Fruit fly (Drosophila melanogaster): ENCODE results near the gene CG8661.
A peak's percentile ranks its signal among the peaks of the same experiment; 100 is the strongest.

CG8661 gene

DNA sequence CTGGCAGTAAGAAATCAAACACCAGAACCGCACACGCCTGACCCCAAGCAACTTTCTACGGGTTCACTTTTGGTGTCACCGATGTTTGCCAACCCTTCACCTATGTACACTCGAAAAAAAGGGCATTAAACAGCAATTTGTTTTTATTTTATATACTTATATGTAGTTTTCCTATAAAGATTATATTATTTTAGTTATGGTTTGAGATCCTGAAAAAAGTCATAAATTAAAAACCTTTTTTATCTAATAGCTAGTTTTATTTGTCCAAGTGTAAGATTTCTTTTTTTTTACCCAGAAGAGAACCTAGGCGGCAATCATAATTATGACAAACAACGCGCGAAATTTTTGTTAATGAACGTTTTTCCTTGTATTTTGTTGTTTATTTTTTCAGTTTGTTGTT lies 9.1 kb upstream of the CG8661 start (continued):
- peak; percentile 20 for TF ChIP-seq CoRest (tag; optimal IDR thresholded peaks at IDR 0.05)
- TF ChIP-seq ac (GFP tag; optimal IDR thresholded peaks at IDR 0.05): no peak
- TF ChIP-seq CG15514 (GFP tag; optimal IDR thresholded peaks at IDR 0.05): peak; percentile 26
- TF ChIP-seq CG4707 (GFP tag; optimal IDR thresholded peaks at IDR 0.05): no peak
- TF ChIP-seq tin (GFP tag; optimal IDR thresholded peaks at IDR 0.05): peak; percentile 13
- peak; percentile 48 for TF ChIP-seq CG14710 (tag; optimal IDR thresholded peaks at IDR 0.05)
- 0 out of 2 replicates have a peak, but pooled peaks have one; percentile 26 for TF ChIP-seq CG5953 (GFP tag; IDR thresholded peaks at IDR 0.05)
- peak; percentile 5 for TF ChIP-seq run (tag; optimal IDR thresholded peaks at IDR 0.05)
- peak; percentile 8 for TF ChIP-seq CG13775 (GFP tag; optimal IDR thresholded peaks at IDR 0.05)
- peak; percentile 0 for TF ChIP-seq ewg (GFP tag; optimal IDR thresholded peaks at IDR 0.05)
- peak; percentile 9 for TF ChIP-seq trem (tag; optimal IDR thresholded peaks at IDR 0.05)
- peak; percentile 57 for TF ChIP-seq PHDP (tag; optimal IDR thresholded peaks at IDR 0.05)
- TF ChIP-seq CG2712 (tag; optimal IDR thresholded peaks at IDR 0.05): peak; percentile 72
- peak in 1 of 2 experiments; percentile 45 for TF ChIP-seq Hr51 (GFP tag; optimal IDR thresholded peaks at IDR 0.05)
- no peak for TF ChIP-seq Sin3A (optimal IDR thresholded peaks at IDR 0.05)
- peak; percentile 49 for TF ChIP-seq CG10209 (GFP tag; optimal IDR thresholded peaks at IDR 0.05)
- peak; percentile 52 for TF ChIP-seq CG30403 (GFP tag; optimal IDR thresholded peaks at IDR 0.05)
- TF ChIP-seq CG8388 (GFP tag; optimal IDR thresholded peaks at IDR 0.05): peak; percentile 28
- peak; percentile 66 for TF ChIP-seq slbo (GFP tag; IDR thresholded peaks at IDR 0.05)
- no peak for TF ChIP-seq sug (tag; optimal IDR thresholded peaks at IDR 0.05)
- peak; percentile 60 for TF ChIP-seq Fer3 (tag; optimal IDR thresholded peaks at IDR 0.05)
- TF ChIP-seq CG11695 (GFP tag; IDR thresholded peaks at IDR 0.05): peak; percentile 58; the same call in 2 of the 3 replicates
- peak; percentile 52 for TF ChIP-seq Asciz (GFP tag; optimal IDR thresholded peaks at IDR 0.05)
- TF ChIP-seq CG17612 (GFP tag; IDR thresholded peaks at IDR 0.05): no peak
- no peak for TF ChIP-seq tx (GFP tag; optimal IDR thresholded peaks at IDR 0.05)
- TF ChIP-seq CG14441 (GFP tag; IDR thresholded peaks at IDR 0.05): peak; percentile 42; the same call in 1 of the 2 replicates
- TF ChIP-seq sim (GFP tag; IDR thresholded peaks at IDR 0.05): no peak
- TF ChIP-seq ranshi (GFP tag; IDR thresholded peaks at IDR 0.05): peak; percentile 65
- TF ChIP-seq CG9437 (GFP tag; optimal IDR thresholded peaks at IDR 0.05): peak; percentile 20
- peak; percentile 17 for TF ChIP-seq CG6683 (GFP tag; optimal IDR thresholded peaks at IDR 0.05)
- TF ChIP-seq cad (GFP tag; optimal IDR thresholded peaks at IDR 0.05): no peak
- TF ChIP-seq odd (GFP tag; optimal IDR thresholded peaks at IDR 0.05): no peak
- TF ChIP-seq Bgb (GFP tag; IDR thresholded peaks at IDR 0.05; ENCODE audit: partially characterized antibody): no peak
- TF ChIP-seq CG2129 (GFP tag; IDR thresholded peaks at IDR 0.05; ENCODE audit: partially characterized antibody): no peak
- TF ChIP-seq CG12104 (GFP tag; optimal IDR thresholded peaks at IDR 0.05): peak; percentile 10
- peak; percentile 85 for TF ChIP-seq Ets65A (GFP tag)
- TF ChIP-seq tll (GFP tag; optimal IDR thresholded peaks at IDR 0.05): no peak
- no peak for TF ChIP-seq ttk (GFP tag; IDR thresholded peaks at IDR 0.05)
- TF ChIP-seq danr (GFP tag; IDR thresholded peaks at IDR 0.05): no peak
- no peak for TF ChIP-seq repo (GFP tag; optimal IDR thresholded peaks at IDR 0.05)
- TF ChIP-seq CG9215 (GFP tag; IDR thresholded peaks at IDR 0.05): peak; percentile 48
- TF ChIP-seq HmgZ (tag; optimal IDR thresholded peaks at IDR 0.05): no peak
- TF ChIP-seq MESR4 (GFP tag; optimal IDR thresholded peaks at IDR 0.05): no peak
- no peak for TF ChIP-seq tup (GFP tag; optimal IDR thresholded peaks at IDR 0.05)
- TF ChIP-seq dpn (GFP tag; optimal IDR thresholded peaks at IDR 0.05): peak in 1 of 2 experiments; percentile 36
- TF ChIP-seq Atf3 (GFP tag; optimal IDR thresholded peaks at IDR 0.05): no peak
- no peak for TF ChIP-seq CG3995 (GFP tag; optimal IDR thresholded peaks at IDR 0.05)
- TF ChIP-seq ab (GFP tag; optimal IDR thresholded peaks at IDR 0.05): no peak
- TF ChIP-seq Hsf (GFP tag; optimal IDR thresholded peaks at IDR 0.05): no peak
- peak; percentile 21 for TF ChIP-seq Deaf1 (tag; optimal IDR thresholded peaks at IDR 0.05)
- no peak for TF ChIP-seq Atf-2 (GFP tag; optimal IDR thresholded peaks at IDR 0.05)
